Worm (Caenorhabditis elegans) whole organism, young adult: ENCODE data around the gene frpr-3.
A peak's percentile ranks its signal among the peaks of the same experiment; 100 is the strongest.

Experiments
- B0261.1 ChIP-seq: sonication (generic microtip); optimal IDR thresholded peaks from 2 replicates; lab custom pipeline; 2016; ENCODE audit warnings: mild to moderate bottlenecking, missing genetic modification characterization, moderate library complexity, missing compliant biosample characterization
- B0336.3 ChIP-seq: fragments of 200-800 bp; sonication (Bioruptor generic); IDR thresholded peaks from 2 replicates; pipeline ENCODE4 v1.3.6; 2022; ENCODE audit warnings: missing genetic modification characterization, missing compliant biosample characterization
- F33H1.4 ChIP-seq: fragments of 200-800 bp; sonication (Bioruptor generic); IDR thresholded peaks from 2 replicates; pipeline ENCODE4 v1.3.6; 2022; ENCODE audit warnings: missing genetic modification reagents, missing genetic modification characterization, missing compliant biosample characterization
- F49E8.2 ChIP-seq: sonication (generic microtip); optimal IDR thresholded peaks from 3 replicates; lab custom pipeline; 2017; ENCODE audit warnings: missing genetic modification characterization, mild to moderate bottlenecking, missing compliant biosample characterization, antibody characterized with exemption, moderate library complexity; ENCODE audit not compliant: insufficient read depth
- F57A8.1 ChIP-seq: fragments of 200-800 bp; sonication (Bioruptor generic); optimal IDR thresholded peaks from 2 replicates; lab custom pipeline; 2018; ENCODE audit warnings: mild to moderate bottlenecking, missing genetic modification characterization, moderate library complexity, missing compliant biosample characterization
- F57C9.4 ChIP-seq: sonication (generic microtip); optimal IDR thresholded peaks from 2 replicates; lab custom pipeline; 2017; ENCODE audit warnings: mild to moderate bottlenecking, missing genetic modification characterization, missing compliant biosample characterization
- K12H6.12 ChIP-seq: fragments of 200-800 bp; sonication (Bioruptor generic); optimal IDR thresholded peaks from 2 replicates; lab custom pipeline; 2018; ENCODE audit warnings: mild to moderate bottlenecking, missing genetic modification characterization, missing compliant biosample characterization
- Y53F4B.3 ChIP-seq: fragments of 200-800 bp; sonication (Bioruptor generic); IDR thresholded peaks from 2 replicates; pipeline ENCODE4 v1.3.6; 2022; ENCODE audit warnings: missing genetic modification reagents, missing genetic modification characterization, missing compliant biosample characterization
- Y53G8AR.9 ChIP-seq: fragments of 200-800 bp; sonication (Bioruptor generic); conservative IDR thresholded peaks from 2 replicates; pipeline ENCODE4 v1.3.6; 2022; ENCODE audit warnings: missing genetic modification reagents, missing genetic modification characterization, missing compliant biosample characterization
- Y67H2A.10 ChIP-seq: fragments of 200-800 bp; sonication (Bioruptor generic); conservative IDR thresholded peaks from 2 replicates; pipeline ENCODE4 v1.3.6; 2022; ENCODE audit warnings: missing genetic modification reagents, missing genetic modification characterization, missing compliant biosample characterization
- Y79H2A.3 ChIP-seq: fragments of 200-800 bp; sonication (Bioruptor generic); conservative IDR thresholded peaks from 2 replicates; pipeline ENCODE4 v1.3.6; 2022; ENCODE audit warnings: missing genetic modification reagents, missing genetic modification characterization, missing compliant biosample characterization
- atf-7 ChIP-seq: sonication (generic microtip); optimal IDR thresholded peaks from 2 replicates; lab custom pipeline; 2017; ENCODE audit warnings: mild to moderate bottlenecking, missing genetic modification characterization, missing compliant biosample characterization
- attf-6 ChIP-seq: fragments of 200-800 bp; sonication (Bioruptor generic); IDR thresholded peaks from 2 replicates; pipeline ENCODE4 v1.3.6; 2022; ENCODE audit warnings: missing genetic modification reagents, missing genetic modification characterization, missing compliant biosample characterization
- ceh-27 ChIP-seq: fragments of 200-800 bp; sonication (Bioruptor generic); optimal IDR thresholded peaks from 2 replicates; lab custom pipeline; 2018; ENCODE audit warnings: mild to moderate bottlenecking, missing genetic modification characterization, moderate library complexity, missing compliant biosample characterization
- ceh-91 ChIP-seq: fragments of 200-800 bp; sonication (Bioruptor generic); IDR thresholded peaks from 2 replicates; pipeline ENCODE4 v1.3.6; 2022; ENCODE audit warnings: missing genetic modification reagents, missing genetic modification characterization, missing compliant biosample characterization
- chd-7 ChIP-seq: sonication (generic microtip); optimal IDR thresholded peaks from 2 replicates; lab custom pipeline; 2016; ENCODE audit warnings: mild to moderate bottlenecking, missing genetic modification characterization, moderate library complexity, missing compliant biosample characterization
- hlh-12 ChIP-seq: sonication (generic microtip); optimal IDR thresholded peaks from 2 replicates; lab custom pipeline; 2016; ENCODE audit warnings: missing genetic modification characterization, missing compliant biosample characterization
- hmg-20 ChIP-seq: fragments of 200-800 bp; sonication (Bioruptor generic); IDR thresholded peaks from 2 replicates; pipeline ENCODE4 v1.3.6; 2022; ENCODE audit warnings: missing genetic modification reagents, missing genetic modification characterization, missing compliant biosample characterization
- lag-1 ChIP-seq: fragments of 200-800 bp; sonication (Bioruptor generic); IDR thresholded peaks from 2 replicates; pipeline ENCODE4 v1.3.6; 2022; ENCODE audit warnings: missing genetic modification reagents, missing genetic modification characterization, missing compliant biosample characterization
- lin-35 ChIP-seq, 3 experiments: fragments of 150-350 bp in 2 of 3; sonication (generic microtip) in 1 of 3; optimal IDR thresholded peaks; 2 replicates each; lab custom pipeline; 2014 to 2018; ENCODE audit warnings: missing biosample characterization in 3 of 3, missing genetic modification characterization in 3 of 3, missing genetic modification reagents in 3 of 3
- lin-40 ChIP-seq: sonication (generic microtip); optimal IDR thresholded peaks from 2 replicates; lab custom pipeline; 2016; ENCODE audit warnings: missing genetic modification characterization, mild to moderate bottlenecking, missing compliant biosample characterization, missing genotype, missing genetic modification reagents
- lin-54 ChIP-seq: fragments of 200-800 bp; sonication (Bioruptor generic); optimal IDR thresholded peaks from 2 replicates; lab custom pipeline; 2018; ENCODE audit warnings: mild to moderate bottlenecking, missing genetic modification characterization, missing compliant biosample characterization
- lsl-1 ChIP-seq: fragments of 200-800 bp; sonication (Bioruptor generic); optimal IDR thresholded peaks from 2 replicates; lab custom pipeline; 2018; ENCODE audit warnings: mild to moderate bottlenecking, missing genetic modification characterization, moderate library complexity, missing compliant biosample characterization
- madf-6 ChIP-seq: fragments of 200-800 bp; sonication (Bioruptor generic); IDR thresholded peaks from 2 replicates; pipeline ENCODE4 v1.3.6; 2022; ENCODE audit warnings: missing genetic modification reagents, missing genetic modification characterization, missing compliant biosample characterization
- nfya-1 ChIP-seq: sonication (generic microtip); optimal IDR thresholded peaks from 2 replicates; lab custom pipeline; 2017; ENCODE audit warnings: antibody characterized with exemption, missing compliant biosample characterization, missing genetic modification characterization, borderline replicate concordance; ENCODE audit not compliant: insufficient read depth
- nhr-80 ChIP-seq: sonication (generic microtip); optimal IDR thresholded peaks from 2 replicates; lab custom pipeline; 2016; ENCODE audit warnings: missing genetic modification characterization, missing compliant biosample characterization
- snpc-4 ChIP-seq, 5 experiments: fragments of 150-350 bp in 1 of 5; sonication (generic microtip) in 4 of 5; optimal IDR thresholded peaks; 2 replicates each; lab custom pipeline; 2014 to 2018; ENCODE audit warnings: missing genetic modification characterization in 5 of 5, missing biosample characterization in 3 of 5, antibody characterized with exemption in 2 of 5, mild to moderate bottlenecking in 2 of 5, missing compliant biosample characterization in 2 of 5, missing genotype in 2 of 5, moderate library complexity in 2 of 5, missing genetic modification reagents in 1 of 5
- somi-1 ChIP-seq: fragments of 200-800 bp; sonication (Bioruptor generic); optimal IDR thresholded peaks from 2 replicates; lab custom pipeline; 2018; ENCODE audit warnings: mild to moderate bottlenecking, missing genetic modification characterization, missing compliant biosample characterization
- tbx-9 ChIP-seq: sonication (generic microtip); optimal IDR thresholded peaks from 2 replicates; lab custom pipeline; 2016; ENCODE audit warnings: borderline replicate concordance, missing genetic modification characterization, inconsistent platforms, missing compliant biosample characterization
- xnd-1 ChIP-seq: sonication (generic microtip); optimal IDR thresholded peaks from 2 replicates; lab custom pipeline; 2016; ENCODE audit warnings: missing genotype, missing genetic modification reagents, missing genetic modification characterization, missing compliant biosample characterization
- zfh-2 ChIP-seq: fragments of 200-800 bp; sonication (Bioruptor generic); conservative IDR thresholded peaks from 2 replicates; pipeline ENCODE4 v1.3.6; 2022; ENCODE audit warnings: missing genetic modification reagents, missing genetic modification characterization, missing compliant biosample characterization
- ztf-18 ChIP-seq: sonication (generic microtip); optimal IDR thresholded peaks from 2 replicates; lab custom pipeline; 2016; ENCODE audit warnings: missing genotype, mild to moderate bottlenecking, missing genetic modification characterization, missing compliant biosample characterization
- ztf-26 ChIP-seq: sonication (generic microtip); optimal IDR thresholded peaks from 2 replicates; lab custom pipeline; 2017; ENCODE audit warnings: missing genetic modification characterization, missing compliant biosample characterization
- ztf-6 ChIP-seq: fragments of 200-800 bp; sonication (Bioruptor generic); IDR thresholded peaks from 2 replicates; pipeline ENCODE4 v1.3.6; 2022; ENCODE audit warnings: missing genetic modification reagents, missing genetic modification characterization, missing compliant biosample characterization

The frpr-3 gene

ce11 chrV:7759270-7759669 lies 11.8 kb upstream of the frpr-3 start:
- TF ChIP-seq hmg-20 (no peak), K12H6.12 (tag; lab: Kevin White, UChicago) (peak; percentile 73), ztf-26 (tag; lab: Kevin White, UChicago) (no peak), ztf-6 (no peak), hlh-12 (tag; lab: Kevin White, UChicago) (no peak), ceh-91 (no peak), Y79H2A.3 (no peak), Y67H2A.10 (GFP tag; lab: Robert Waterston, UW) (no peak), lsl-1 (GFP tag; lab: Kevin White, UChicago) (no peak), B0261.1 (tag; lab: Kevin White, UChicago) (no peak), zfh-2 (GFP tag; lab: Robert Waterston, UW) (no peak), lin-35 (GFP tag; optimal IDR thresholded peaks at IDR 0.05; lab: Kevin White, UChicago) (peak in 1 of 3 experiments; percentile 5), somi-1 (GFP tag; lab: Kevin White, UChicago) (peak; percentile 61), lin-40 (tag; lab: Kevin White, UChicago) (peak; percentile 33), B0336.3 (GFP tag; lab: Robert Waterston, UW) (no peak), atf-7 (tag; lab: Kevin White, UChicago) (no peak), F57C9.4 (tag; lab: Kevin White, UChicago) (no peak), ceh-27 (GFP tag; lab: Kevin White, UChicago) (peak; percentile 44), F49E8.2 (tag; lab: Kevin White, UChicago) (no peak), F57A8.1 (GFP tag; lab: Kevin White, UChicago) (no peak)

- TF ChIP-seq snpc-4 (GFP tag; optimal IDR thresholded peaks at IDR 0.05; lab: Kevin White, UChicago) (no peak), snpc-4 (tag; optimal IDR thresholded peaks at IDR 0.05; lab: Kevin White, UChicago) (no peak), nhr-80 (tag; lab: Kevin White, UChicago) (peak; percentile 28)
These were observed 10.9 kb upstream of the frpr-3 start, which contains the start of gene hint-3 for ce11 chrV:7760174-7760573. Gene hint-3, plus strand, starts transcription at chrV:7760474.

- no peak for TF ChIP-seq chd-7 (tag; lab: Kevin White, UChicago)
- 0 out of 2 replicates have a peak, but pooled peaks have one; percentile 1 for TF ChIP-seq Y53G8AR.9 (GFP tag; lab: Robert Waterston, UW)
- no peak for TF ChIP-seq snpc-4 (GFP tag; optimal IDR thresholded peaks at IDR 0.05; lab: Kevin White, UChicago)
- no peak for TF ChIP-seq snpc-4 (tag; optimal IDR thresholded peaks at IDR 0.05; lab: Kevin White, UChicago)
- TF ChIP-seq lag-1 (GFP tag; lab: Robert Waterston, UW), result no peak
These were observed 9.2 kb upstream of the frpr-3 start for ce11 chrV:7761906-7762305.

DNA sequence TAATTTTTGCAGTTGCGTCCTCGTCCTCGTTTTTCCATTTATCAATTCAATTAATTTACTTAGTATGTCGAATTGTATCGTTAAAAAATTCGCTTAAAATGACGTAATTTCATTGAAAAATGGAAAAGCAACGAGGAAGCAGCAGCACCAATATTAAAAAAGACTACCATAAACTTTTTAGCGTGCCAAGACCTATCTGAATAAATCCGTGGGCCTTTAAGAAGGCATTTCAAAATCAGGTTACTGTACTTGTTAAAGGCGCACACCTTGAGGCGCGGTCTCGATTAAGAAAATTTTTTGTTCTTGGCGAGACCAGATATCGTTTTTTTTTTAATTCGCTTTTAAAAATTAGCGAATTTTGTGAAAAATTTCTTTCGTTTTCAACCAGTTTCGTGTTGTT lies 2.6 kb downstream of the frpr-3 start:
- TF ChIP-seq madf-6 (GFP tag; lab: Robert Waterston, UW), result no peak
- peak; percentile 57 for TF ChIP-seq F33H1.4
- TF ChIP-seq lsl-1 (GFP tag; lab: Kevin White, UChicago), result peak; percentile 71
- no peak for TF ChIP-seq attf-6
- TF ChIP-seq tbx-9, result no peak
- TF ChIP-seq Y53F4B.3 (GFP tag; lab: Robert Waterston, UW), result no peak
- no peak for TF ChIP-seq nfya-1 (tag; lab: Kevin White, UChicago)
- TF ChIP-seq ztf-18 (tag; lab: Kevin White, UChicago), result no peak
- no peak for TF ChIP-seq K12H6.12 (tag; lab: Kevin White, UChicago)
- TF ChIP-seq nhr-80 (tag; lab: Kevin White, UChicago), result no peak
- no peak for TF ChIP-seq lin-54 (GFP tag; lab: Kevin White, UChicago)
- no peak for TF ChIP-seq B0336.3 (GFP tag; lab: Robert Waterston, UW)
- peak; percentile 20 for TF ChIP-seq xnd-1 (tag; lab: Kevin White, UChicago)
- no peak for TF ChIP-seq Y67H2A.10 (GFP tag; lab: Robert Waterston, UW)
